Fruit fly (Drosophila melanogaster): ENCODE data around the gene CG4459.

- TF ChIP-seq psq (optimal IDR thresholded peaks at IDR 0.05) (no peak), h (optimal IDR thresholded peaks at IDR 0.05) (no peak), Sin3A (optimal IDR thresholded peaks at IDR 0.05) (no peak)
Observed at dm6 chr3R:19901742-19902141, 26.7 kb downstream of the CG4459 start.

Measured in Kc167 (cell line).